Worm (Caenorhabditis elegans) whole organism, L2 larva: ENCODE measurements around the gene kcmf-1.

ENCODE experiments used
- C34F6.9 ChIP-seq: fragments of 150-350 bp; optimal IDR thresholded peaks from 2 replicates; lab custom pipeline; 2014; ENCODE audit warnings: missing biosample characterization, missing genetic modification characterization
- F13H6.1 ChIP-seq: sonication (generic microtip); optimal IDR thresholded peaks from 2 replicates; lab custom pipeline; 2016; ENCODE audit warnings: missing genetic modification characterization, missing compliant biosample characterization
- R02D3.7 ChIP-seq: fragments of 150-350 bp; optimal IDR thresholded peaks from 2 replicates; lab custom pipeline; 2014; ENCODE audit warnings: missing biosample characterization, missing genetic modification characterization
- Y55F3AM.14 ChIP-seq: fragments of 200-800 bp; sonication (Bioruptor generic); optimal IDR thresholded peaks from 2 replicates; lab custom pipeline; 2018; ENCODE audit warnings: mild to moderate bottlenecking, missing genetic modification characterization, missing compliant biosample characterization
- ZK546.5 ChIP-seq: sonication (generic microtip); optimal IDR thresholded peaks from 2 replicates; lab custom pipeline; 2017; ENCODE audit warnings: missing biosample characterization, missing genetic modification characterization
- alr-1 ChIP-seq: fragments of 150-350 bp; optimal IDR thresholded peaks from 2 replicates; lab custom pipeline; 2014; ENCODE audit warnings: missing biosample characterization, missing genetic modification characterization
- aly-2 ChIP-seq: fragments of 150-350 bp; optimal IDR thresholded peaks from 2 replicates; lab custom pipeline; 2014; ENCODE audit warnings: missing biosample characterization, missing genetic modification characterization
- blmp-1 ChIP-seq: sonication (generic microtip); optimal IDR thresholded peaks from 2 replicates; lab custom pipeline; 2017; ENCODE audit warnings: missing genetic modification characterization, mild to moderate bottlenecking, missing compliant biosample characterization, antibody characterized with exemption, moderate library complexity; ENCODE audit not compliant: insufficient read depth
- ceh-16 ChIP-seq: fragments of 150-350 bp; optimal IDR thresholded peaks from 2 replicates; lab custom pipeline; 2014; ENCODE audit warnings: missing biosample characterization, missing genetic modification characterization
- ceh-82 ChIP-seq: fragments of 150-350 bp; optimal IDR thresholded peaks from 2 replicates; lab custom pipeline; 2014; ENCODE audit warnings: missing biosample characterization, missing genetic modification characterization
- crh-2 ChIP-seq: sonication (generic microtip); optimal IDR thresholded peaks from 2 replicates; lab custom pipeline; 2017; ENCODE audit warnings: missing biosample characterization, missing genetic modification characterization
- dmd-4 ChIP-seq: sonication (generic microtip); optimal IDR thresholded peaks from 2 replicates; lab custom pipeline; 2017; ENCODE audit warnings: missing biosample characterization, missing genetic modification characterization
- egl-27 ChIP-seq: sonication (generic microtip); optimal IDR thresholded peaks from 3 replicates; lab custom pipeline; 2017; ENCODE audit warnings: missing biosample characterization, missing genetic modification reagents, missing genetic modification characterization
- elt-1 ChIP-seq: fragments of 150-350 bp; optimal IDR thresholded peaks from 2 replicates; lab custom pipeline; 2014; ENCODE audit warnings: missing biosample characterization, missing genetic modification characterization
- elt-3 ChIP-seq: sonication (generic microtip); optimal IDR thresholded peaks from 2 replicates; lab custom pipeline; 2017; ENCODE audit warnings: missing biosample characterization, missing genetic modification characterization
- fos-1 ChIP-seq: fragments of 150-350 bp; optimal IDR thresholded peaks from 2 replicates; lab custom pipeline; 2014; ENCODE audit warnings: missing biosample characterization, missing genetic modification characterization
- gmeb-1 ChIP-seq: fragments of 150-350 bp; optimal IDR thresholded peaks from 2 replicates; lab custom pipeline; 2014; ENCODE audit warnings: missing biosample characterization, missing genetic modification characterization
- lin-11 ChIP-seq: fragments of 150-350 bp; sonication (generic microtip); optimal IDR thresholded peaks from 2 replicates; lab custom pipeline; 2014; ENCODE audit warnings: missing biosample characterization, missing genetic modification characterization, inconsistent platforms, mixed read lengths
- lin-39 ChIP-seq: fragments of 150-350 bp; optimal IDR thresholded peaks from 2 replicates; lab custom pipeline; 2014; ENCODE audit warnings: missing biosample characterization, missing genetic modification reagents, missing genetic modification characterization
- lsy-2 ChIP-seq, 2 experiments: fragments of 150-350 bp in 1 of 2; sonication (generic microtip) in 1 of 2; optimal IDR thresholded peaks; 2 replicates each; lab custom pipeline; 2014 to 2017; ENCODE audit warnings: missing biosample characterization in 2 of 2, missing genetic modification characterization in 2 of 2
- mab-5 ChIP-seq: fragments of 150-350 bp; optimal IDR thresholded peaks from 2 replicates; lab custom pipeline; 2014; ENCODE audit warnings: missing biosample characterization, missing genetic modification characterization
- mbf-1 ChIP-seq: sonication (generic microtip); optimal IDR thresholded peaks from 2 replicates; lab custom pipeline; 2017; ENCODE audit warnings: missing biosample characterization, missing genetic modification characterization
- mdl-1 ChIP-seq, 2 experiments: fragments of 150-350 bp in 1 of 2; sonication (generic microtip) in 1 of 2; optimal IDR thresholded peaks; 2 replicates each; lab custom pipeline; 2017; ENCODE audit warnings: missing biosample characterization in 2 of 2, missing genetic modification characterization in 2 of 2
- nhr-10 ChIP-seq: sonication (generic microtip); optimal IDR thresholded peaks from 2 replicates; lab custom pipeline; 2017; ENCODE audit warnings: missing biosample characterization, missing genetic modification characterization
- nhr-11 ChIP-seq: fragments of 150-350 bp; optimal IDR thresholded peaks from 2 replicates; lab custom pipeline; 2014; ENCODE audit warnings: missing biosample characterization, missing genetic modification characterization
- nhr-12 ChIP-seq: fragments of 150-350 bp; optimal IDR thresholded peaks from 2 replicates; lab custom pipeline; 2014; ENCODE audit warnings: missing biosample characterization, missing genetic modification characterization
- nhr-129 ChIP-seq: fragments of 150-350 bp; optimal IDR thresholded peaks from 2 replicates; lab custom pipeline; 2014; ENCODE audit warnings: missing biosample characterization, missing genetic modification characterization
- nhr-21 ChIP-seq: fragments of 150-350 bp; optimal IDR thresholded peaks from 2 replicates; lab custom pipeline; 2014; ENCODE audit warnings: missing biosample characterization, missing genetic modification characterization
- nhr-23 ChIP-seq: fragments of 150-350 bp; optimal IDR thresholded peaks from 2 replicates; lab custom pipeline; 2014; ENCODE audit warnings: missing biosample characterization, missing genetic modification reagents, missing genetic modification characterization
- nhr-237 ChIP-seq: fragments of 150-350 bp; optimal IDR thresholded peaks from 2 replicates; lab custom pipeline; 2014; ENCODE audit warnings: missing biosample characterization, missing genetic modification characterization
- nhr-25 ChIP-seq: fragments of 150-350 bp; sonication (generic microtip); optimal IDR thresholded peaks from 3 replicates; lab custom pipeline; 2014; ENCODE audit warnings: missing biosample characterization, missing genetic modification characterization
- nhr-6 ChIP-seq: fragments of 150-350 bp; optimal IDR thresholded peaks from 2 replicates; lab custom pipeline; 2014; ENCODE audit warnings: missing biosample characterization, missing genetic modification characterization
- nhr-77 ChIP-seq: fragments of 150-350 bp; optimal IDR thresholded peaks from 2 replicates; lab custom pipeline; 2014; ENCODE audit warnings: missing biosample characterization, missing genetic modification characterization
- peb-1 ChIP-seq: fragments of 150-350 bp; optimal IDR thresholded peaks from 2 replicates; lab custom pipeline; 2014; ENCODE audit warnings: missing biosample characterization, missing genetic modification characterization
- sem-4 ChIP-seq: fragments of 150-350 bp; optimal IDR thresholded peaks from 2 replicates; lab custom pipeline; 2014; ENCODE audit warnings: missing biosample characterization, missing genetic modification reagents, missing genetic modification characterization
- sma-9 ChIP-seq, 2 experiments: fragments of 150-350 bp in 1 of 2; sonication (generic microtip) in 1 of 2; optimal IDR thresholded peaks; 2 replicates each; lab custom pipeline; 2014 to 2016; ENCODE audit warnings: missing genetic modification characterization in 2 of 2, mild to moderate bottlenecking in 1 of 2, missing biosample characterization in 1 of 2, missing compliant biosample characterization in 1 of 2, missing genetic modification reagents in 1 of 2, moderate library complexity in 1 of 2
- snpc-4 ChIP-seq: fragments of 150-350 bp; optimal IDR thresholded peaks from 2 replicates; lab custom pipeline; 2014; ENCODE audit warnings: missing biosample characterization, missing genetic modification characterization
- unc-39 ChIP-seq: fragments of 150-350 bp; optimal IDR thresholded peaks from 2 replicates; lab custom pipeline; 2014; ENCODE audit warnings: missing biosample characterization, missing genetic modification characterization
- unc-55 ChIP-seq: fragments of 150-350 bp; sonication (generic microtip); optimal IDR thresholded peaks from 3 replicates; lab custom pipeline; 2014; ENCODE audit warnings: missing biosample characterization, missing genetic modification reagents, missing genetic modification characterization
- unc-62 ChIP-seq: fragments of 150-350 bp; optimal IDR thresholded peaks from 2 replicates; lab custom pipeline; 2014; ENCODE audit warnings: missing biosample characterization, missing genetic modification reagents, missing genetic modification characterization
- zag-1 ChIP-seq: fragments of 150-350 bp; optimal IDR thresholded peaks from 2 replicates; lab custom pipeline; 2014; ENCODE audit warnings: missing biosample characterization, missing genetic modification characterization
- ztf-11 ChIP-seq: sonication (generic microtip); optimal IDR thresholded peaks from 2 replicates; lab custom pipeline; 2017; ENCODE audit warnings: missing biosample characterization, missing genetic modification characterization
- ztf-4 ChIP-seq: fragments of 150-350 bp; optimal IDR thresholded peaks from 2 replicates; lab custom pipeline; 2014; ENCODE audit warnings: missing biosample characterization, missing genetic modification characterization

The kcmf-1 gene

ce11 chrIII:7828576-7829461 is at the start of gene kcmf-1, which contains the start of gene egl-45:
kcmf-1 (plus strand) TSS chrIII:7829411.
egl-45 (minus strand) TSS chrIII:7828626.
- TF ChIP-seq egl-27 (no peak), nhr-21 (tag; lab: Kevin White, UChicago) (no peak), dmd-4 (no peak), C34F6.9 (tag; lab: Kevin White, UChicago) (peak; percentile 42), lsy-2 (tag; optimal IDR thresholded peaks at IDR 0.05; lab: Kevin White, UChicago) (peak in 1 of 2 experiments; percentile 61), elt-1 (no peak), fos-1 (tag; lab: Kevin White, UChicago) (no peak), mbf-1 (no peak), unc-55 (GFP tag; lab: Kevin White, UChicago) (no peak), nhr-129 (peak; percentile 12), alr-1 (no peak), unc-62 (GFP tag; lab: Kevin White, UChicago) (no peak), ZK546.5 (tag; lab: Kevin White, UChicago) (no peak)
- TF ChIP-seq, all 48 proteins: peak for 3

ce11 chrIII:7780566-7781238 is 48.5 kb upstream of the kcmf-1 start:
- no peak for TF ChIP-seq ceh-82
- TF ChIP-seq elt-1: no peak
- TF ChIP-seq nhr-23 (tag; lab: Kevin White, UChicago): no peak
- no peak for TF ChIP-seq nhr-11 (tag; lab: Kevin White, UChicago)
- TF ChIP-seq ztf-11: no peak
- no peak for TF ChIP-seq nhr-21 (tag; lab: Kevin White, UChicago)
- TF ChIP-seq snpc-4 (tag; lab: Kevin White, UChicago): no peak
- TF ChIP-seq mdl-1 (tag; optimal IDR thresholded peaks at IDR 0.05; lab: Kevin White, UChicago): no peak
- no peak for TF ChIP-seq fos-1 (tag; lab: Kevin White, UChicago)
- TF ChIP-seq sma-9 (GFP tag; optimal IDR thresholded peaks at IDR 0.05; lab: Kevin White, UChicago): no peak
- TF ChIP-seq sma-9 (tag; optimal IDR thresholded peaks at IDR 0.05; lab: Kevin White, UChicago): no peak
- TF ChIP-seq nhr-10 (tag; lab: Kevin White, UChicago): no peak
- no peak for TF ChIP-seq nhr-77 (tag; lab: Kevin White, UChicago)
- TF ChIP-seq mab-5 (tag; lab: Kevin White, UChicago): peak; percentile 96
- TF ChIP-seq ZK546.5 (tag; lab: Kevin White, UChicago): no peak
- TF ChIP-seq F13H6.1 (tag; lab: Kevin White, UChicago): peak; percentile 19
- TF ChIP-seq ceh-16 (tag; lab: Kevin White, UChicago): no peak
- no peak for TF ChIP-seq nhr-12 (tag; lab: Kevin White, UChicago)
- no peak for TF ChIP-seq Y55F3AM.14 (GFP tag; lab: Kevin White, UChicago)
- no peak for TF ChIP-seq egl-27
- no peak for TF ChIP-seq unc-62 (GFP tag; lab: Kevin White, UChicago)
- TF ChIP-seq nhr-237 (tag; lab: Kevin White, UChicago): no peak
- no peak for TF ChIP-seq lin-39
- no peak for TF ChIP-seq ztf-4 (tag; lab: Kevin White, UChicago)
- TF ChIP-seq zag-1 (tag; lab: Kevin White, UChicago): no peak
- no peak for TF ChIP-seq crh-2 (tag; lab: Kevin White, UChicago)
- TF ChIP-seq nhr-6: no peak
- TF ChIP-seq unc-39 (tag; lab: Kevin White, UChicago): no peak
- TF ChIP-seq nhr-129: peak; percentile 38
- TF ChIP-seq dmd-4: no peak
- TF ChIP-seq nhr-25 (tag; lab: Kevin White, UChicago): no peak
- no peak for TF ChIP-seq blmp-1
- TF ChIP-seq R02D3.7 (tag; lab: Kevin White, UChicago): no peak
- peak; percentile 63 for TF ChIP-seq unc-55 (GFP tag; lab: Kevin White, UChicago)
- peak in 1 of 2 experiments; percentile 29 for TF ChIP-seq lsy-2 (tag; optimal IDR thresholded peaks at IDR 0.05; lab: Kevin White, UChicago)
- no peak for TF ChIP-seq peb-1 (tag; lab: Kevin White, UChicago)
- no peak for TF ChIP-seq aly-2 (tag; lab: Kevin White, UChicago)
- no peak for TF ChIP-seq gmeb-1 (tag; lab: Kevin White, UChicago)
- TF ChIP-seq lin-11 (tag; lab: Kevin White, UChicago): no peak
- no peak for TF ChIP-seq elt-3
- no peak for TF ChIP-seq sem-4 (tag; lab: Kevin White, UChicago)
